Fruit fly (Drosophila melanogaster): ENCODE results near the gene CheA75a.

CheA75a gene

dm6 chr3L:18301160-18301559 is 49.3 kb downstream of the CheA75a start, which contains the start of gene CG13700:
CG13700 (minus strand) TSS chr3L:18301260.
- TF ChIP-seq CG34367 (tag; optimal IDR thresholded peaks at IDR 0.05) (no peak), CG8159 (tag; optimal IDR thresholded peaks at IDR 0.05) (no peak), Pif1A (GFP tag; optimal IDR thresholded peaks at IDR 0.05) (no peak), CG32121 (GFP tag; IDR thresholded peaks at IDR 0.05) (no peak), Pif1B (GFP tag; optimal IDR thresholded peaks at IDR 0.05) (no peak), CG4496 (GFP tag; IDR thresholded peaks at IDR 0.05) (no peak), rn (GFP tag; IDR thresholded peaks at IDR 0.05) (no peak), Snoo (tag; optimal IDR thresholded peaks at IDR 0.05) (no peak), gl (tag; optimal IDR thresholded peaks at IDR 0.05) (no peak), CG15710 (tag; optimal IDR thresholded peaks at IDR 0.05) (no peak), Ets98B (GFP tag; IDR thresholded peaks at IDR 0.05) (no peak), fd96Ca (GFP tag; IDR thresholded peaks at IDR 0.05) (no peak), CG10348 (GFP tag; IDR thresholded peaks at IDR 0.05) (no peak), CG13204 (GFP tag; optimal IDR thresholded peaks at IDR 0.05) (no peak), CG17806 (tag; optimal IDR thresholded peaks at IDR 0.05) (no peak)

dm6 chr3L:18302021-18302420 is 50.1 kb downstream of the CheA75a start:
- TF ChIP-seq D1 (tag; optimal IDR thresholded peaks at IDR 0.05) (no peak), Pif1B (GFP tag; optimal IDR thresholded peaks at IDR 0.05) (no peak), fd96Ca (GFP tag; IDR thresholded peaks at IDR 0.05) (no peak), Ets98B (GFP tag; IDR thresholded peaks at IDR 0.05) (no peak), CG8159 (tag; optimal IDR thresholded peaks at IDR 0.05) (no peak), CG12605 (GFP tag; IDR thresholded peaks at IDR 0.05) (no peak), Snoo (tag; optimal IDR thresholded peaks at IDR 0.05) (no peak), gl (tag; optimal IDR thresholded peaks at IDR 0.05) (no peak), CG4496 (GFP tag; IDR thresholded peaks at IDR 0.05) (no peak), rn (GFP tag; IDR thresholded peaks at IDR 0.05) (no peak), CG15710 (tag; optimal IDR thresholded peaks at IDR 0.05) (no peak)

Measured in whole organism, pupa.